Worm (Caenorhabditis elegans): ENCODE data around the gene clec-172.

DNA sequence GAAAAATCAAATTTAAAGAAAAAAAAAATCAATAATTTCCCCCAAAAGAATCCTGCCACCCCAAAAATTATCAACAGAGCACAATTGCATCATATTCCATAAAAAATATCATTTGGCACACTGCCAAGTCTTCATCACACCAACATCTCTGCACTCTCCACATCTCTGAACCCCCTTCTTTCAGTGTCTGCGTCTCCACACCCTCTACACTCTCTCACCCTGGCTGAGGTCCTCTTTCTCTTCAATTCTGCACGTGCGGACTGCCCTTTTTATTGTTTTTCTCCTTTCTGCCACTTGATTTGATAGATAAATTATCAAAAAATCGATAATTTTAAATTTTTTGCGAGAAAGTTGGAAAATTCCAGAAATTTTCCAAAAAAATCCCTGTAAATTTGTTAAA lies 19.0 kb downstream of the clec-172 start, which contains the start of gene hxk-3:
- TF ChIP-seq pat-9 (tag; optimal IDR thresholded peaks at IDR 0.05) (no peak), nfya-1 (tag; optimal IDR thresholded peaks at IDR 0.05) (peak; percentile 33), fax-1 (tag; optimal IDR thresholded peaks at IDR 0.05) (no peak)

All from whole organism, late embryonic.